Fruit fly (Drosophila melanogaster): ENCODE measurements around the gene CG9147.

Gene CG9147

dm6 chr2L:6045972-6046718 is 19.7 kb upstream of the CG9147 start, which contains the start of gene Pfas (continued):
- no peak for TF ChIP-seq CG13775 (GFP tag; optimal IDR thresholded peaks at IDR 0.05)
- TF ChIP-seq pum (GFP tag; optimal IDR thresholded peaks at IDR 0.05): no peak
- TF ChIP-seq Dad (GFP tag; optimal IDR thresholded peaks at IDR 0.05): peak; percentile 48
- TF ChIP-seq CG10462 (GFP tag; optimal IDR thresholded peaks at IDR 0.05): no peak
- TF ChIP-seq bigmax (GFP tag; optimal IDR thresholded peaks at IDR 0.05): no peak
- peak; percentile 58 for TF ChIP-seq CG1603 (tag; optimal IDR thresholded peaks at IDR 0.05)
- TF ChIP-seq Adf1 (GFP tag; IDR thresholded peaks at IDR 0.05): 0 out of 2 replicates have a peak, but pooled peaks have one; percentile 34
- TF ChIP-seq CG31224 (GFP tag; IDR thresholded peaks at IDR 0.05): no peak
- TF ChIP-seq H2.0 (GFP tag; IDR thresholded peaks at IDR 0.05): no peak
- TF ChIP-seq ab (GFP tag; optimal IDR thresholded peaks at IDR 0.05): no peak
- no peak for TF ChIP-seq CG10274 (GFP tag; optimal IDR thresholded peaks at IDR 0.05)
- no peak for TF ChIP-seq Hr39 (optimal IDR thresholded peaks at IDR 0.05)
- no peak for TF ChIP-seq nmo (GFP tag; optimal IDR thresholded peaks at IDR 0.05)
- TF ChIP-seq HLH3B (GFP tag; IDR thresholded peaks at IDR 0.05): no peak
- TF ChIP-seq sr (GFP tag; IDR thresholded peaks at IDR 0.05): no peak
- TF ChIP-seq rib (GFP tag; IDR thresholded peaks at IDR 0.05): peak; percentile 53
- TF ChIP-seq pnt (GFP tag; optimal IDR thresholded peaks at IDR 0.05): peak; percentile 3
- peak; percentile 7 for TF ChIP-seq CTCF (GFP tag; optimal IDR thresholded peaks at IDR 0.05)
- no peak for TF ChIP-seq CG5953 (GFP tag; IDR thresholded peaks at IDR 0.05)
- TF ChIP-seq CG17829 (tag; optimal IDR thresholded peaks at IDR 0.05): peak; percentile 19
- TF ChIP-seq CkIIα-i1 (GFP tag; IDR thresholded peaks at IDR 0.05): no peak
- no peak for TF ChIP-seq CG15011 (GFP tag; optimal IDR thresholded peaks at IDR 0.05)
- peak; percentile 80 for TF ChIP-seq CG2678 (tag; optimal IDR thresholded peaks at IDR 0.05)
- peak; percentile 76 for TF ChIP-seq CG10267 (tag; optimal IDR thresholded peaks at IDR 0.05)
- TF ChIP-seq slou (GFP tag; optimal IDR thresholded peaks at IDR 0.05): no peak
- TF ChIP-seq esg (GFP tag; conservative IDR thresholded peaks at IDR 0.05): no peak
- TF ChIP-seq CG18476 (GFP tag; optimal IDR thresholded peaks at IDR 0.05): no peak
- no peak for TF ChIP-seq Optix (GFP tag; IDR thresholded peaks at IDR 0.05)
- no peak for TF ChIP-seq Atf3 (GFP tag; optimal IDR thresholded peaks at IDR 0.05)
- no peak for TF ChIP-seq CG42726 (GFP tag; IDR thresholded peaks at IDR 0.05; ENCODE audit: partially characterized antibody)
- TF ChIP-seq CG13624 (GFP tag; optimal IDR thresholded peaks at IDR 0.05): peak; percentile 69
- TF ChIP-seq odd (GFP tag; optimal IDR thresholded peaks at IDR 0.05): no peak
- TF ChIP-seq CG11398 (GFP tag; optimal IDR thresholded peaks at IDR 0.05): no peak
- TF ChIP-seq NC2α (GFP tag; optimal IDR thresholded peaks at IDR 0.05): no peak
- no peak for TF ChIP-seq tap (tag; optimal IDR thresholded peaks at IDR 0.05)
- TF ChIP-seq sc (optimal IDR thresholded peaks at IDR 0.05): no peak
- no peak for TF ChIP-seq sc (GFP tag; optimal IDR thresholded peaks at IDR 0.05)
- peak; percentile 15 for TF ChIP-seq Atf-2 (GFP tag; optimal IDR thresholded peaks at IDR 0.05)
- TF ChIP-seq Dfd (GFP tag; optimal IDR thresholded peaks at IDR 0.05): no peak
- peak; percentile 30 for TF ChIP-seq CG10147 (GFP tag; optimal IDR thresholded peaks at IDR 0.05)
- TF ChIP-seq CG8089 (GFP tag; optimal IDR thresholded peaks at IDR 0.05): no peak
- TF ChIP-seq B-H2 (GFP tag; optimal IDR thresholded peaks at IDR 0.05): peak; percentile 83
- TF ChIP-seq CG11695 (GFP tag; IDR thresholded peaks at IDR 0.05): 0 out of 3 replicates have a peak, but pooled peaks have one; percentile 21
- TF ChIP-seq schlank (tag; optimal IDR thresholded peaks at IDR 0.05): peak; percentile 45
- no peak for TF ChIP-seq ac (GFP tag; optimal IDR thresholded peaks at IDR 0.05)
- TF ChIP-seq wor (GFP tag; IDR thresholded peaks at IDR 0.05): no peak
- TF ChIP-seq zfh1 (GFP tag; IDR thresholded peaks at IDR 0.05): peak; percentile 26; the same call in 1 of the 3 replicates
- TF ChIP-seq CG7745 (tag; optimal IDR thresholded peaks at IDR 0.05): no peak
- TF ChIP-seq Asciz (GFP tag; optimal IDR thresholded peaks at IDR 0.05): no peak
- peak; percentile 15 for TF ChIP-seq oc (tag; optimal IDR thresholded peaks at IDR 0.05)
- no peak for TF ChIP-seq gsb (GFP tag; IDR thresholded peaks at IDR 0.05)
- TF ChIP-seq CG2875 (GFP tag; optimal IDR thresholded peaks at IDR 0.05): no peak

All from whole organism, embryonic.